Fruit fly (Drosophila melanogaster): ENCODE measurements around the gene nau.

Gene nau

DNA sequence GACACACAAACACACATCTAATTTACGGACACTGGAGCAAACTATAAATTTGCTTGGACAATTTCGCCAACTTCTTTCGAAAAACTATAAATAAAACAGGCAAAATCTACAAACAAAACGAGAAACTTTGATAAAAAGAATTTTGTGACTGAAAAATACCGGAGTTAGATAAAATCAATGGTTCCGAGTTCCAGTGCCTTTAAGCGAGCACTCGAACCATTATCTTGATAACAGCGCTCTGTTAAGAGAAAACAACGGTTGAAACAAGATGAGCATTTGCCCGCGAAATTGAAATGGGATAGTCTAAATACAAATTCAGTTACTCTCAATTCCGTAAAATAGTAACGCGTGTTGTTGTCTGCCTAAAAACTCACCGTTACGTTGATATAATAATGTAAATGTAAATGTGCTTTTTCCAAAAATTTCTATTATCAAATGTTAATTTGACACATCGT is 23.6 kb downstream of the nau start, which contains the start of gene CG10254 (continued):
- TF ChIP-seq CG16813 (GFP tag; IDR thresholded peaks at IDR 0.05; ENCODE audit: partially characterized antibody), result no peak
- no peak for TF ChIP-seq Dip2 (GFP tag; IDR thresholded peaks at IDR 0.05)
- no peak for TF ChIP-seq B-H2 (GFP tag; optimal IDR thresholded peaks at IDR 0.05)
- TF ChIP-seq Ssrp (tag; optimal IDR thresholded peaks at IDR 0.05), result no peak
- no peak for TF ChIP-seq kay (GFP tag; optimal IDR thresholded peaks at IDR 0.05)
- peak; percentile 87 for TF ChIP-seq gfzf (GFP tag; optimal IDR thresholded peaks at IDR 0.05)
- TF ChIP-seq sob (GFP tag; IDR thresholded peaks at IDR 0.05), result no peak
- no peak for TF ChIP-seq CG33213 (GFP tag; optimal IDR thresholded peaks at IDR 0.05)
- TF ChIP-seq Rfx (GFP tag; IDR thresholded peaks at IDR 0.05), result no peak
- no peak for TF ChIP-seq CG8478 (optimal IDR thresholded peaks at IDR 0.05)
- no peak for TF ChIP-seq maf-S (GFP tag; optimal IDR thresholded peaks at IDR 0.05)
- TF ChIP-seq CG9437 (GFP tag; optimal IDR thresholded peaks at IDR 0.05), result no peak
- no peak for TF ChIP-seq sna (GFP tag; IDR thresholded peaks at IDR 0.05; ENCODE audit: partially characterized antibody)
- TF ChIP-seq CG11560 (tag; IDR thresholded peaks at IDR 0.05), result no peak
- no peak for TF ChIP-seq CG18599 (GFP tag; optimal IDR thresholded peaks at IDR 0.05)
- no peak for TF ChIP-seq croc (GFP tag; conservative IDR thresholded peaks at IDR 0.05)
- no peak for TF ChIP-seq ken (GFP tag; IDR thresholded peaks at IDR 0.05)
- TF ChIP-seq CkIIα-i1 (GFP tag; IDR thresholded peaks at IDR 0.05), result no peak
- TF ChIP-seq CG14965 (GFP tag; optimal IDR thresholded peaks at IDR 0.05; ENCODE audit: borderline replicate concordance), result no peak
- no peak for TF ChIP-seq CG31365 (tag; optimal IDR thresholded peaks at IDR 0.05)
- no peak for TF ChIP-seq CG11085 (GFP tag; IDR thresholded peaks at IDR 0.05)
- no peak for TF ChIP-seq Hmx (GFP tag; optimal IDR thresholded peaks at IDR 0.05)
- TF ChIP-seq CG9932 (GFP tag; IDR thresholded peaks at IDR 0.05), result no peak
- no peak for TF ChIP-seq pnt (GFP tag; optimal IDR thresholded peaks at IDR 0.05)
- no peak for TF ChIP-seq C15 (GFP tag; IDR thresholded peaks at IDR 0.05)
- peak; percentile 35 for TF ChIP-seq CG12659 (GFP tag; optimal IDR thresholded peaks at IDR 0.05)
- no peak for TF ChIP-seq CG3407 (GFP tag; optimal IDR thresholded peaks at IDR 0.05)
- no peak for TF ChIP-seq CG13775 (GFP tag; optimal IDR thresholded peaks at IDR 0.05)
- TF ChIP-seq CG9727 (GFP tag; optimal IDR thresholded peaks at IDR 0.05), result no peak
- TF ChIP-seq Asciz (GFP tag; optimal IDR thresholded peaks at IDR 0.05), result no peak
- no peak for TF ChIP-seq ap (GFP tag; IDR thresholded peaks at IDR 0.05)
- TF ChIP-seq Side (GFP tag; optimal IDR thresholded peaks at IDR 0.05), result no peak
- no peak for TF ChIP-seq CG15269 (tag; optimal IDR thresholded peaks at IDR 0.05)
- TF ChIP-seq CG17802 (tag; optimal IDR thresholded peaks at IDR 0.05), result no peak
- TF ChIP-seq CG12942 (GFP tag; optimal IDR thresholded peaks at IDR 0.05), result no peak
- no peak for TF ChIP-seq zfh1 (GFP tag; IDR thresholded peaks at IDR 0.05)
- no peak for TF ChIP-seq ftz-f1 (GFP tag; optimal IDR thresholded peaks at IDR 0.05)
- no peak for TF ChIP-seq ranshi (GFP tag; IDR thresholded peaks at IDR 0.05)
- no peak for TF ChIP-seq usp (GFP tag; optimal IDR thresholded peaks at IDR 0.05)
- TF ChIP-seq CG7839 (tag; optimal IDR thresholded peaks at IDR 0.05), result no peak
- peak; percentile 64; the same call in 1 of the 2 replicates for TF ChIP-seq onecut (GFP tag; IDR thresholded peaks at IDR 0.05)
- TF ChIP-seq CG3281 (GFP tag; optimal IDR thresholded peaks at IDR 0.05), result no peak
- no peak for TF ChIP-seq Ada2b (GFP tag; IDR thresholded peaks at IDR 0.05)
- no peak for TF ChIP-seq gsb-n (tag; optimal IDR thresholded peaks at IDR 0.05)
- TF ChIP-seq CG8089 (GFP tag; optimal IDR thresholded peaks at IDR 0.05), result no peak
- TF ChIP-seq Sin3A (optimal IDR thresholded peaks at IDR 0.05), result no peak
- TF ChIP-seq CG11723 (GFP tag; optimal IDR thresholded peaks at IDR 0.05), result no peak
- TF ChIP-seq CoRest (tag; optimal IDR thresholded peaks at IDR 0.05), result no peak
- no peak for TF ChIP-seq ssp (GFP tag; IDR thresholded peaks at IDR 0.05)
- TF ChIP-seq Hr51 (GFP tag; optimal IDR thresholded peaks at IDR 0.05), result no peak
- TF ChIP-seq CG10321 (GFP tag; IDR thresholded peaks at IDR 0.05), result no peak
- no peak for TF ChIP-seq gce (GFP tag; IDR thresholded peaks at IDR 0.05)
- TF ChIP-seq chm (GFP tag; IDR thresholded peaks at IDR 0.05), result no peak
